Worm (Caenorhabditis elegans) whole organism, late embryonic: ENCODE measurements around the gene F36F12.7.
A peak's percentile ranks its signal among the peaks of the same experiment; 100 is the strongest.

ENCODE experiments used
- C08G9.2 ChIP-seq: sonication (generic microtip); optimal IDR thresholded peaks from 2 replicates; lab custom pipeline; 2016; ENCODE audit warnings: mild to moderate bottlenecking, missing genetic modification characterization, moderate library complexity, missing compliant biosample characterization
- C38D4.7 ChIP-seq: fragments of 200-800 bp; sonication (Bioruptor generic); optimal IDR thresholded peaks from 2 replicates; lab custom pipeline; 2018; ENCODE audit warnings: mild to moderate bottlenecking, missing genetic modification characterization, moderate library complexity, missing compliant biosample characterization
- F13H6.1 ChIP-seq: sonication (generic microtip); optimal IDR thresholded peaks from 2 replicates; lab custom pipeline; 2016; ENCODE audit warnings: missing genetic modification characterization, missing compliant biosample characterization
- K02D7.2 ChIP-seq: sonication (generic microtip); optimal IDR thresholded peaks from 2 replicates; lab custom pipeline; 2017; ENCODE audit warnings: mild to moderate bottlenecking, missing genetic modification characterization, missing compliant biosample characterization
- K09A11.1 ChIP-seq: sonication (generic microtip); optimal IDR thresholded peaks from 2 replicates; lab custom pipeline; 2017; ENCODE audit warnings: antibody characterized with exemption, mild to moderate bottlenecking, missing genetic modification characterization, missing compliant biosample characterization; ENCODE audit not compliant: insufficient read depth
- ahr-1 ChIP-seq: sonication (generic microtip); optimal IDR thresholded peaks from 2 replicates; lab custom pipeline; 2016; ENCODE audit warnings: missing genetic modification characterization, missing compliant biosample characterization
- ceh-18 ChIP-seq: sonication (generic microtip); optimal IDR thresholded peaks from 2 replicates; lab custom pipeline; 2016; ENCODE audit warnings: missing genetic modification characterization, missing compliant biosample characterization
- ceh-19 ChIP-seq: fragments of 200-800 bp; sonication (Bioruptor generic); optimal IDR thresholded peaks from 2 replicates; lab custom pipeline; 2018; ENCODE audit warnings: mild to moderate bottlenecking, missing genetic modification characterization, missing compliant biosample characterization
- ceh-22 ChIP-seq: sonication (generic microtip); optimal IDR thresholded peaks from 2 replicates; lab custom pipeline; 2017; ENCODE audit warnings: missing biosample characterization, missing genetic modification characterization
- ceh-24 ChIP-seq: sonication (generic microtip); optimal IDR thresholded peaks from 2 replicates; lab custom pipeline; 2016; ENCODE audit warnings: mild to moderate bottlenecking, missing genetic modification characterization, missing compliant biosample characterization
- ceh-30 ChIP-seq: fragments of 150-350 bp; optimal IDR thresholded peaks from 2 replicates; lab custom pipeline; 2014; ENCODE audit warnings: missing biosample characterization, missing genetic modification characterization
- ceh-48 ChIP-seq: sonication (generic microtip); optimal IDR thresholded peaks from 2 replicates; lab custom pipeline; 2016; ENCODE audit warnings: missing genetic modification characterization, inconsistent platforms, missing compliant biosample characterization
- ceh-6 ChIP-seq: fragments of 200-800 bp; sonication (Bioruptor generic); optimal IDR thresholded peaks from 2 replicates; lab custom pipeline; 2018; ENCODE audit warnings: mild to moderate bottlenecking, missing genetic modification characterization, missing compliant biosample characterization
- ceh-9 ChIP-seq: sonication (generic microtip); optimal IDR thresholded peaks from 2 replicates; lab custom pipeline; 2016; ENCODE audit warnings: mild to moderate bottlenecking, missing genetic modification characterization, inconsistent platforms, missing compliant biosample characterization
- dmd-4 ChIP-seq: sonication (generic microtip); optimal IDR thresholded peaks from 2 replicates; lab custom pipeline; 2016; ENCODE audit warnings: borderline replicate concordance, missing genetic modification characterization, missing compliant biosample characterization
- elt-2 ChIP-seq: sonication (generic microtip); optimal IDR thresholded peaks from 2 replicates; lab custom pipeline; 2016; ENCODE audit warnings: missing genetic modification reagents, missing genetic modification characterization, missing compliant biosample characterization
- elt-4 ChIP-seq: sonication (generic microtip); optimal IDR thresholded peaks from 2 replicates; lab custom pipeline; 2016; ENCODE audit warnings: missing genetic modification characterization, missing compliant biosample characterization
- eyg-1 ChIP-seq: sonication (generic microtip); optimal IDR thresholded peaks from 2 replicates; lab custom pipeline; 2016; ENCODE audit warnings: missing genotype, missing genetic modification characterization, missing compliant biosample characterization
- fax-1 ChIP-seq: sonication (generic microtip); optimal IDR thresholded peaks from 2 replicates; lab custom pipeline; 2016; ENCODE audit warnings: missing genotype, missing genetic modification characterization, missing compliant biosample characterization
- fkh-10 ChIP-seq: fragments of 150-350 bp; optimal IDR thresholded peaks from 2 replicates; lab custom pipeline; 2014; ENCODE audit warnings: missing biosample characterization, missing genetic modification reagents, missing genetic modification characterization
- fkh-6 ChIP-seq: sonication (generic microtip); optimal IDR thresholded peaks from 2 replicates; lab custom pipeline; 2016; ENCODE audit warnings: missing genetic modification characterization, missing compliant biosample characterization
- gmeb-2 ChIP-seq: sonication (generic microtip); optimal IDR thresholded peaks from 2 replicates; lab custom pipeline; 2016; ENCODE audit warnings: missing genetic modification characterization, inconsistent platforms, missing compliant biosample characterization
- hlh-13 ChIP-seq: fragments of 200-800 bp; sonication (Bioruptor generic); optimal IDR thresholded peaks from 2 replicates; lab custom pipeline; 2018; ENCODE audit warnings: mild to moderate bottlenecking, missing genetic modification characterization, missing compliant biosample characterization
- hlh-30 ChIP-seq: sonication (generic microtip); optimal IDR thresholded peaks from 2 replicates; lab custom pipeline; 2017; ENCODE audit warnings: antibody characterized with exemption, missing genetic modification characterization, missing compliant biosample characterization; ENCODE audit not compliant: insufficient read depth
- hlh-8 ChIP-seq: sonication (generic microtip); optimal IDR thresholded peaks from 2 replicates; lab custom pipeline; 2016; ENCODE audit warnings: missing genotype, missing genetic modification characterization, missing compliant biosample characterization
- lim-6 ChIP-seq: sonication (generic microtip); optimal IDR thresholded peaks from 2 replicates; lab custom pipeline; 2016; ENCODE audit warnings: missing genetic modification characterization, missing compliant biosample characterization
- nhr-11 ChIP-seq: fragments of 150-350 bp; optimal IDR thresholded peaks from 2 replicates; lab custom pipeline; 2014; ENCODE audit warnings: missing biosample characterization, missing genetic modification characterization
- nhr-232 ChIP-seq: sonication (generic microtip); optimal IDR thresholded peaks from 2 replicates; lab custom pipeline; 2016; ENCODE audit warnings: missing genetic modification characterization, missing compliant biosample characterization
- odd-2 ChIP-seq: sonication (generic microtip); optimal IDR thresholded peaks from 2 replicates; lab custom pipeline; 2017; ENCODE audit warnings: antibody characterized with exemption, mild to moderate bottlenecking, missing genetic modification characterization, missing compliant biosample characterization
- pag-3 ChIP-seq: sonication (generic microtip); optimal IDR thresholded peaks from 2 replicates; lab custom pipeline; 2016; ENCODE audit warnings: missing compliant biosample characterization, missing genetic modification characterization, borderline replicate concordance
- pat-9 ChIP-seq: fragments of 200-800 bp; sonication (Bioruptor generic); optimal IDR thresholded peaks from 2 replicates; lab custom pipeline; 2018; ENCODE audit warnings: mild to moderate bottlenecking, missing genetic modification characterization, moderate library complexity, missing compliant biosample characterization
- pax-1 ChIP-seq: fragments of 150-350 bp; optimal IDR thresholded peaks from 2 replicates; lab custom pipeline; 2014; ENCODE audit warnings: missing biosample characterization, missing genetic modification characterization
- pha-4 ChIP-seq: fragments of 150-350 bp; optimal IDR thresholded peaks from 2 replicates; lab custom pipeline; 2018; ENCODE audit warnings: missing biosample characterization, missing genetic modification reagents, missing genetic modification characterization
- pqm-1 ChIP-seq: sonication (generic microtip); optimal IDR thresholded peaks from 2 replicates; lab custom pipeline; 2016; ENCODE audit warnings: missing genetic modification characterization, missing compliant biosample characterization
- pros-1 ChIP-seq: fragments of 150-350 bp; optimal IDR thresholded peaks from 2 replicates; lab custom pipeline; 2014; ENCODE audit warnings: missing biosample characterization, missing genetic modification reagents, missing genetic modification characterization
- ref-2 ChIP-seq: sonication (generic microtip); optimal IDR thresholded peaks from 2 replicates; lab custom pipeline; 2016; ENCODE audit warnings: missing genetic modification characterization, missing compliant biosample characterization
- sox-2 ChIP-seq: fragments of 200-800 bp; sonication (Bioruptor generic); IDR thresholded peaks from 2 replicates; pipeline ENCODE4 v1.3.6; 2022; ENCODE audit warnings: missing genetic modification reagents, missing genetic modification characterization, missing compliant biosample characterization
- syd-9 ChIP-seq: sonication (generic microtip); optimal IDR thresholded peaks from 2 replicates; lab custom pipeline; 2016; ENCODE audit warnings: mild to moderate bottlenecking, missing genetic modification characterization, moderate library complexity, missing compliant biosample characterization
- ttx-3 ChIP-seq: sonication (generic microtip); optimal IDR thresholded peaks from 2 replicates; lab custom pipeline; 2016; ENCODE audit warnings: missing genetic modification reagents, missing genetic modification characterization, missing compliant biosample characterization
- unc-3 ChIP-seq, 2 experiments: fragments of 200-800 bp in 1 of 2; sonication (Bioruptor generic) in 1 of 2; sonication (generic microtip) in 1 of 2; conservative IDR thresholded peaks in 1 of 2; optimal IDR thresholded peaks in 1 of 2; 2 replicates each; pipeline versions ENCODE4 v1.3.6 to Lab custom; 2016 to 2022; ENCODE audit warnings: missing compliant biosample characterization in 2 of 2, missing genetic modification characterization in 2 of 2, missing genetic modification reagents in 1 of 2
- unc-42 ChIP-seq: sonication (generic microtip); optimal IDR thresholded peaks from 2 replicates; lab custom pipeline; 2016; ENCODE audit warnings: missing genotype, missing genetic modification characterization, missing compliant biosample characterization

The F36F12.7 gene

DNA sequence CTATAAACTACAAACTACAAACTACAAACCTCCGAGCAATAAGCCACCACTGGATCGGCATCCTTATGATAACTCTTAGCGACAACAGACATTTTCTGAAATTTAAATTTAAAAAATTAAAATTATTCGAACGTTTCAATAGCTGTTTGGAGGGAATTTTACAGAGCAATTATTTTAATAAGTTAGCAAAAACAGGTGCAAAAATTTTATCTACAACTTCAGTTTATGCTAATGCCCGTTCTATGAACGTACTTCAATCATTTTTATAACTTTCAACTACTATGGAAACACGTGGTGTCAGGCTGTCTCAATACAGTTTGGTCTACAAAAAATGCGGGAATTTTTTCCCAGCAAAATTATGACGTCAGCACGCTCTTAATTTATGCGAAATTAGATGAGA is 45.6 kb upstream of the F36F12.7 start, which contains the start of gene comt-5:
Gene comt-5, minus strand, starts transcription at position 101 of the 400 bp plus-strand sequence.
- no peak for TF ChIP-seq K02D7.2
- TF ChIP-seq ahr-1 (tag; lab: Kevin White, UChicago), result no peak
- TF ChIP-seq F13H6.1, result no peak
- no peak for TF ChIP-seq ttx-3
- no peak for TF ChIP-seq pqm-1 (tag; lab: Kevin White, UChicago)
- no peak for TF ChIP-seq eyg-1 (tag; lab: Kevin White, UChicago)
- no peak for TF ChIP-seq pag-3
- TF ChIP-seq pax-1 (tag; lab: Kevin White, UChicago), result no peak

DNA sequence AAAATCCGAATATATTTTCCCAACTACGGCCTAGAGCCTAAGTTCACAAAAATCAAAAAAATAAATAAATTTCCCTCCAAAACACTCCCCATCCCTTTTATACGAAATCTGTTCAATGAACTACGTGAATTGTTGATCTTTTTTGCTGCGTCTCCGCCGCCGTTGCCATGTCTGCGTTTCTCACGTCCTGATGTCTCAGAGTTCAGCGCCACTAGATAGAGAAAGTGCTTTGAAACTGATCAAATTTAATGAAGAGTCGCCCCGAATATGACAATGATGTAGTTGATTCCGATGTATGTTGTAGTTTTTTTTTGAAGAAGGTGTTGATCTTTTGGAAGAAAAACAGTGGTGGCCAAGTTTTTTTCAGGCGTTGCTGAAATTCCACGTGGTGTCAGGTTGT is 44.9 kb upstream of the F36F12.7 start:
- TF ChIP-seq pha-4 (tag; lab: Kevin White, UChicago) (no peak), syd-9 (tag; lab: Kevin White, UChicago) (no peak), ttx-3 (no peak), pros-1 (tag; lab: Kevin White, UChicago) (no peak), C38D4.7 (GFP tag; lab: Kevin White, UChicago) (no peak), gmeb-2 (tag; lab: Kevin White, UChicago) (no peak), C08G9.2 (tag; lab: Kevin White, UChicago) (no peak), ceh-9 (no peak), fkh-6 (tag; lab: Kevin White, UChicago) (no peak)
- TF ChIP-seq, all 69 proteins: peak for 0

DNA sequence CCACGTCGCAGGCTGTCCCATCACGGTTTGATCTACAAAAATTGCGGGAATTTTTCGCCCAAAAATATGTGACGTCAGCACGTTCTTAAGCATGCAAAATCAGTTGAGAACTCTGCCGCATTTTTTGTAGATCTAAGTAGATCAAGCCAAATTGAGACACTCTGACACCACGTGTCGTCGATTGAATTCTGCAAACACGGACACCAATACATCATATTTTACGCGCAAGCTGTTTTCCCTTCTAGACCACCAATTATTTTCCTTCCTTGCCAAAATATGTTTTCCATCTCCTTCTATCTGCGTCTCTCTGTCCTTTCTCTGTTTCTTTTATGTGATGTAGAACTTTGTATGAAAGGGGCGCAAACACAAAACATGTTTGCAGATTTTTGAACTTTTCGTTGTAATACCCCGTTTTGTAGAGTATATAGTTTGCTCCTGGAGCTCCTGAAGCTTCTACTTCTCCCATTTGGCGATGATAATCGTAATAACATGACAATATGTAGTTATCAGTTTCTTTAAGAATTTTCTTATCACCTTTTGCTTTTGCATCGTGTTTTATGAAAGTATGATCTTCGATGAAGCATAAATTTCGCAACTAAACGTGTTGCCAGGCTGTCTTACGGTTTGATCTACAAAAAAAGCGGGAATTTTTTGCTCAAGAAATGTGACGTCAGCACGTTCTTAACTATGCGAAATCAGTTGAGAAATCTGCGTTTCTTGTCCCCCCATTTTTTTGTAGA is 43.2 kb upstream of the F36F12.7 start:
- TF ChIP-seq ahr-1 (tag; lab: Kevin White, UChicago) (no peak), fkh-10 (no peak), gmeb-2 (tag; lab: Kevin White, UChicago) (no peak), pat-9 (no peak), elt-4 (no peak), ceh-48 (tag; lab: Kevin White, UChicago) (no peak), ceh-22 (tag; lab: Kevin White, UChicago) (no peak), ceh-18 (tag; lab: Kevin White, UChicago) (no peak), K09A11.1 (tag; lab: Kevin White, UChicago) (no peak), syd-9 (tag; lab: Kevin White, UChicago) (no peak)

DNA sequence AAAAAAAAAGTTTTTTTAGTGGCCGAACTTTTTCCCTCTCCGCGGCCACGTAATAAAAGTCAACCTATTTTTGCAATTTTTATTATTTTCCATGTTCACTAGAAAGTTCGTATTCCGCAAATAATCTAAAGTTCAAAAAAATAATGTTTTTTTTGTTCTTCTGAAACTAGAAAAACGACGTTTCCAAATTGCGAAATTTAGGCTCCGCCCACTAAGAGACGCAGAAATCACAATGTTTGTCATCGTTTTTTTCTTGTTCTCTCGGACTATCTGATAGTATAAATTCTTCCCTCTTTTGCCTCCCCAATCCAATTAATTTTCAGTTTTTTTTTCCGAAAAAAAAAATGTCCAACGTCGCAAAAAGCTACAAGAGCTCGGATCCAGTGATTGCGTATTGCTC is 41.8 kb upstream of the F36F12.7 start, which contains the start of gene comt-3:
Gene comt-3, plus strand, starts transcription at position 214 of the 400 bp plus-strand sequence.
- TF ChIP-seq ttx-3 (no peak), odd-2 (tag; lab: Kevin White, UChicago) (no peak), nhr-11 (tag; lab: Kevin White, UChicago) (no peak), unc-42 (tag; lab: Kevin White, UChicago) (no peak), dmd-4 (tag; lab: Kevin White, UChicago) (no peak), fax-1 (tag; lab: Kevin White, UChicago) (no peak), ref-2 (tag; lab: Kevin White, UChicago) (no peak), ceh-19 (no peak), eyg-1 (tag; lab: Kevin White, UChicago) (no peak)

DNA sequence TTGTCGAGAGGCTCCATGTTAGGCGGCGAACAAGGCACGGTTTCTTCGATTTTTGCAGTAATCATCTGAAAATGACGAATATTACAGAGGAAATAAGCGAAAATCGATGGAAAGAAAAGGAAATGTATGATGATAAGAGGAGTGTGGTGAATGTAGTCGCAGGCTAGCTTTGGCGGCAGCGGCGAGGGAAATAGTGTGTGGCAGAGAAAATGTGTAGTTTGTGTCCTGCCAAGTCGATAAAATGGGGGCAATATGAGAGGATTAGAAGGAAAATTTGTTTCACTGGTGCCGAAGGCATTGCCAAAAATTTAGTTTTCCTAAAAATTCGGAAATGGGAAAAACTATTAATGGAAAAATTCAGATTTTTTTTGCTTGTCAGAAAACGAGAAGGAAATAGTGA is 32.4 kb upstream of the F36F12.7 start, which contains the start of gene nhr-86:
Gene nhr-86, minus strand, starts transcription at position 71 of the 400 bp plus-strand sequence.
- no peak for TF ChIP-seq ceh-19
- TF ChIP-seq pros-1 (tag; lab: Kevin White, UChicago), result no peak
- peak; percentile 2 for TF ChIP-seq elt-2 (tag; lab: Kevin White, UChicago)

DNA sequence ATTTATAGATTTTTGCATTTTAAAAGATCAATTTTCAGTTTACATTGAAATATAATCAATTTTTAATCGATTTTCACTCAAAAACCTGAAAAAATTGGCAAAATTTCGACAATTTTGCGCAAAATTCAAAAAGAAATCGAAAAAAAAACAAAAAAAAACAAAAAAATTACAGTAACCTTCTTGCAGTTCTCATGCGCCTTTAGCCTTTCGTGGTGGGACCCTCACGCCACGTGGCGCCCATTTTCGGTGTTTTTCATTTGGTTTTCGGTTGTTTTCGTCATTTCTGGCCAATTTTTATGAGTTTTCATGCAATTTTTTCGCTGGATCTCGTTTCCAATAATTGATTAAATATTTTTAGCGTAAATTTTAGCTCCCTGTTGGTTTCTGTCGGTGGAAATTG is 31.7 kb upstream of the F36F12.7 start:
- TF ChIP-seq pat-9 (no peak), ceh-24 (no peak), unc-3 (GFP tag; conservative IDR thresholded peaks at IDR 0.05; lab: Robert Waterston, UW) (no peak), unc-3 (tag; optimal IDR thresholded peaks at IDR 0.05; lab: Kevin White, UChicago) (no peak), ceh-30 (tag; lab: Kevin White, UChicago) (no peak), nhr-232 (tag; lab: Kevin White, UChicago) (no peak), hlh-30 (tag; lab: Kevin White, UChicago) (no peak), gmeb-2 (tag; lab: Kevin White, UChicago) (no peak), fkh-10 (no peak), elt-2 (tag; lab: Kevin White, UChicago) (no peak), lim-6 (tag; lab: Kevin White, UChicago) (no peak), sox-2 (GFP tag; lab: Robert Waterston, UW) (no peak), hlh-13 (GFP tag; lab: Kevin White, UChicago) (no peak), ceh-6 (GFP tag; lab: Kevin White, UChicago) (no peak), hlh-8 (tag; lab: Kevin White, UChicago) (no peak)
